Worm (Caenorhabditis elegans): ENCODE measurements around the gene C25D7.10.

C25D7.10 gene

DNA sequence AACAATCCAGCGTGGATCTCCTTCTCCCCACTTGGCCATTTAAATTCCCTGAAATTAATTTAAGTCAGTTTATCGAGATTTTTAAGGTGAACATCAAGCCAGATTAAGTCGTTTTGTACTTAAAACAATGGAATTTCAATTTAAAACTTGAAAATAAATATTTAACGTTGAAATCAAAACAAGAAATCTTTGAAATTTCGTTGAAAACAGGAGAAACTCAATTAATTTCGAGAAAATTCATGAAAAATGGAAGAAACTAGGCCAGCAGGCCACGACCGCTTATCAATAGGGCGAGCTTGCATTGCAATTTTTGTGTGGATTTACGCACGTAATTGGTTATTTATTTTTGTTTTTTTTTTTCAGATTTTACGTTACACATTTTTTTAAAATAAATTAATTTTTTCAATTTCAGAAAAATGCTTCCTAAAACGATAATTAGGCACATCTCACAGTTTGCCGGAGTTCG, 18.1 kb downstream of the C25D7.10 start, which contains the start of the genes ahsa-1 and C01G10.7 (continued):
- TF ChIP-seq ceh-31 (tag; optimal IDR thresholded peaks at IDR 0.05) = peak; percentile 98
- TF ChIP-seq syd-9 (tag; optimal IDR thresholded peaks at IDR 0.05) = peak; percentile 10
- TF ChIP-seq dmd-4 (tag; optimal IDR thresholded peaks at IDR 0.05; ENCODE audit: borderline replicate concordance) = no peak
- TF ChIP-seq zip-5 (tag; optimal IDR thresholded peaks at IDR 0.05) = peak; percentile 76
- TF ChIP-seq madf-2 (tag; optimal IDR thresholded peaks at IDR 0.05) = peak; percentile 35
- no peak for TF ChIP-seq lin-11 (tag; optimal IDR thresholded peaks at IDR 0.05)
- TF ChIP-seq sox-4 (tag; optimal IDR thresholded peaks at IDR 0.05) = no peak
- peak; percentile 66 for TF ChIP-seq eyg-1 (tag; optimal IDR thresholded peaks at IDR 0.05)
- TF ChIP-seq ama-1 (optimal IDR thresholded peaks at IDR 0.05) = no peak
- peak; percentile 93 for TF ChIP-seq pqm-1 (tag; optimal IDR thresholded peaks at IDR 0.05)
- peak; percentile 89 for TF ChIP-seq lim-6 (tag; optimal IDR thresholded peaks at IDR 0.05)
- TF ChIP-seq gmeb-2 (tag; optimal IDR thresholded peaks at IDR 0.05) = peak; percentile 15
- TF ChIP-seq ceh-2 (tag; optimal IDR thresholded peaks at IDR 0.05) = peak; percentile 97
- TF ChIP-seq npax-4 (tag; optimal IDR thresholded peaks at IDR 0.05) = no peak
- TF ChIP-seq unc-86 (tag; optimal IDR thresholded peaks at IDR 0.05) = peak; percentile 72
- TF ChIP-seq ceh-45 (GFP tag; IDR thresholded peaks at IDR 0.05) = no peak
- TF ChIP-seq C38D4.7 (GFP tag; optimal IDR thresholded peaks at IDR 0.05) = no peak
- TF ChIP-seq unc-42 (tag; optimal IDR thresholded peaks at IDR 0.05) = peak; percentile 98
- no peak for TF ChIP-seq unc-55 (GFP tag; optimal IDR thresholded peaks at IDR 0.05)
- peak; percentile 15 for TF ChIP-seq hlh-6 (tag; optimal IDR thresholded peaks at IDR 0.05)
- TF ChIP-seq ceh-34 (tag; optimal IDR thresholded peaks at IDR 0.05) = peak; percentile 68
- TF ChIP-seq pros-1 (tag; optimal IDR thresholded peaks at IDR 0.05) = no peak
- no peak for TF ChIP-seq T23F11.4 (GFP tag; optimal IDR thresholded peaks at IDR 0.05)
- TF ChIP-seq ceh-22 (tag; optimal IDR thresholded peaks at IDR 0.05) = no peak
- no peak for TF ChIP-seq fkh-10 (GFP tag; optimal IDR thresholded peaks at IDR 0.05)
- TF ChIP-seq tbx-7 (tag; optimal IDR thresholded peaks at IDR 0.05) = peak; percentile 92
- peak; percentile 18 for TF ChIP-seq dve-1 (tag; optimal IDR thresholded peaks at IDR 0.05)
- TF ChIP-seq unc-3 (GFP tag; conservative IDR thresholded peaks at IDR 0.05) = peak; percentile 40; the same call in 1 of the 2 replicates
- TF ChIP-seq unc-3 (tag; optimal IDR thresholded peaks at IDR 0.05) = peak; percentile 0
- no peak for TF ChIP-seq odd-2 (tag; optimal IDR thresholded peaks at IDR 0.05)

DNA sequence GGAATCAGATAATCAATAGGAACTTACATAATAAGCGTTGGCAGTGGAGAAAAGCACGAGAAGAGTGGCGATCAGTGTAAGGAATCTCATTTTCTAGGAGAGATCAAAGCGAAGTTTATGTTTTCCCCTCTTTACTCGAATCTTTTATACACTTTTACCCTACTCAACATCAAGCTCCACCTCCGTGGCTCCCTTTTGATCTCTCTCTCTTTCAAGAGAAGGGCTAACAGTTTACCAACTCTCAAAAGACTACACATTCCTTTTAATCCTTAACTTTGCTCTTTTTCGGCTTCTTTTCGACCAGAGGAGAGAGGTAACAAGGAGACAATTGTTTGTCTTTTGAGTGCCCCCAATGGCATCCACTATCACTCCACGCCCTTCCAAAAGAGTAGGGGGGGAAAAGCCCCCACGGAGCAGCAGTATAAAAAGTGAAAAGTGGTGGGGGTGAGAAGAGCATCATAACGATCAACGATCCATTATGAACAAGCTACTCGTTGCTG, 20.0 kb downstream of the C25D7.10 start, which contains the start of the genes C01G10.15 and C01G10.6:
Gene C01G10.15, minus strand, starts transcription at position 101 of the 500 bp plus-strand sequence.
Gene C01G10.6, plus strand, starts transcription at position 450 of the 500 bp plus-strand sequence.
- TF ChIP-seq npax-4 (tag; optimal IDR thresholded peaks at IDR 0.05) (no peak), dmd-4 (tag; optimal IDR thresholded peaks at IDR 0.05; ENCODE audit: borderline replicate concordance) (no peak), nhr-11 (tag; optimal IDR thresholded peaks at IDR 0.05) (no peak), ceh-14 (tag; optimal IDR thresholded peaks at IDR 0.05) (no peak), ahr-1 (tag; optimal IDR thresholded peaks at IDR 0.05) (no peak), ref-2 (tag; optimal IDR thresholded peaks at IDR 0.05) (no peak), ceh-18 (tag; optimal IDR thresholded peaks at IDR 0.05) (no peak), sox-4 (tag; optimal IDR thresholded peaks at IDR 0.05) (no peak), che-1 (tag; optimal IDR thresholded peaks at IDR 0.05) (no peak), odd-2 (tag; optimal IDR thresholded peaks at IDR 0.05) (no peak), ceh-31 (tag; optimal IDR thresholded peaks at IDR 0.05) (no peak), rnt-1 (tag; optimal IDR thresholded peaks at IDR 0.05) (no peak), ztf-16 (tag; optimal IDR thresholded peaks at IDR 0.05) (no peak), ceh-9 (tag; optimal IDR thresholded peaks at IDR 0.05) (no peak), ets-4 (tag; optimal IDR thresholded peaks at IDR 0.05) (no peak)

- TF ChIP-seq ceh-22 (tag; optimal IDR thresholded peaks at IDR 0.05) (no peak), ets-4 (tag; optimal IDR thresholded peaks at IDR 0.05) (no peak), hlh-8 (tag; optimal IDR thresholded peaks at IDR 0.05) (no peak), unc-86 (tag; optimal IDR thresholded peaks at IDR 0.05) (no peak), hlh-15 (tag; optimal IDR thresholded peaks at IDR 0.05) (no peak), dmd-4 (tag; optimal IDR thresholded peaks at IDR 0.05; ENCODE audit: borderline replicate concordance) (no peak), ama-1 (optimal IDR thresholded peaks at IDR 0.05) (no peak), ceh-14 (tag; optimal IDR thresholded peaks at IDR 0.05) (no peak), lin-11 (tag; optimal IDR thresholded peaks at IDR 0.05) (no peak), nhr-11 (tag; optimal IDR thresholded peaks at IDR 0.05) (no peak), ceh-2 (tag; optimal IDR thresholded peaks at IDR 0.05) (no peak), hlh-6 (tag; optimal IDR thresholded peaks at IDR 0.05) (no peak), ceh-24 (tag; optimal IDR thresholded peaks at IDR 0.05) (no peak), ceh-6 (GFP tag; optimal IDR thresholded peaks at IDR 0.05) (no peak), nfya-1 (tag; optimal IDR thresholded peaks at IDR 0.05) (no peak)
These were observed 21.3 kb downstream of the C25D7.10 start, which contains the start of gene C01G10.18 for ce11 chrV:15088613-15089012. Gene C01G10.18, minus strand, starts transcription at chrV:15088713.

Measured in whole organism, late embryonic.